Fruit fly (Drosophila melanogaster) whole organism, embryonic: ENCODE measurements around the gene CG14111.

ENCODE experiments used
- ATbp ChIP-seq: fragments of 200-800 bp; sonication (Bioruptor generic); optimal IDR thresholded peaks from 2 replicates; lab custom pipeline; 2017; ENCODE audit warnings: missing biosample characterization, mild to moderate bottlenecking, missing genetic modification characterization, missing genetic modification reagents
- Adf1 ChIP-seq: fragments of 200-800 bp; sonication (Bioruptor generic); IDR thresholded peaks from 2 replicates; pipeline ENCODE4 v1.3.6; 2022; ENCODE audit warnings: missing biosample characterization, missing genetic modification characterization
- CG10274 ChIP-seq: fragments of 200-800 bp; sonication (Bioruptor generic); optimal IDR thresholded peaks from 3 replicates; lab custom pipeline; 2017; ENCODE audit warnings: missing biosample characterization, mild to moderate bottlenecking, missing genetic modification characterization
- CG10462 ChIP-seq: fragments of 200-800 bp; sonication (Bioruptor generic); optimal IDR thresholded peaks from 2 replicates; lab custom pipeline; 2016; ENCODE audit warnings: missing biosample characterization, missing genetic modification characterization
- CG10979 ChIP-seq: fragments of 200-800 bp; sonication (Bioruptor generic); optimal IDR thresholded peaks from 2 replicates; lab custom pipeline; 2018; ENCODE audit warnings: missing biosample characterization, mild to moderate bottlenecking, missing genetic modification characterization, moderate library complexity
- CG11247 ChIP-seq: fragments of 200-800 bp; sonication (Bioruptor generic); IDR thresholded peaks from 2 replicates; pipeline ENCODE4 v1.3.6; 2022; ENCODE audit warnings: missing biosample characterization, missing genetic modification characterization
- CG14710 ChIP-seq: fragments of 200-800 bp; sonication (Bioruptor generic); optimal IDR thresholded peaks from 3 replicates; lab custom pipeline; 2019; ENCODE audit warnings: missing biosample characterization, mild to moderate bottlenecking, missing genetic modification characterization, moderate library complexity
- CG1529 ChIP-seq: fragments of 200-800 bp; sonication (Bioruptor generic); optimal IDR thresholded peaks from 3 replicates; lab custom pipeline; 2018; ENCODE audit warnings: missing biosample characterization, missing genetic modification characterization
- CG1603 ChIP-seq: fragments of 200-800 bp; sonication (Bioruptor generic); optimal IDR thresholded peaks from 2 replicates; lab custom pipeline; 2019; ENCODE audit warnings: missing biosample characterization, mild to moderate bottlenecking, missing genetic modification characterization, moderate library complexity
- CG17186 ChIP-seq: fragments of 200-800 bp; sonication (Bioruptor generic); optimal IDR thresholded peaks from 3 replicates; lab custom pipeline; 2017; ENCODE audit warnings: missing biosample characterization, missing genetic modification reagents, missing genetic modification characterization
- CG18599 ChIP-seq: fragments of 200-800 bp; sonication (Bioruptor generic); optimal IDR thresholded peaks from 3 replicates; lab custom pipeline; 2017; ENCODE audit warnings: missing biosample characterization, missing genetic modification characterization, mild to moderate bottlenecking, moderate library complexity, missing genetic modification reagents
- CG2120 ChIP-seq: fragments of 200-800 bp; sonication (Bioruptor generic); optimal IDR thresholded peaks from 3 replicates; lab custom pipeline; 2016; ENCODE audit warnings: missing biosample characterization, missing genetic modification characterization
- CG30431 ChIP-seq: fragments of 200-800 bp; sonication (Bioruptor generic); optimal IDR thresholded peaks from 2 replicates; lab custom pipeline; 2017; ENCODE audit warnings: missing biosample characterization, missing genetic modification characterization
- CG3726 ChIP-seq: fragments of 200-800 bp; sonication (Bioruptor generic); IDR thresholded peaks from 3 replicates; pipeline ENCODE4, ENCODE4 v1.3.6; 2022; ENCODE audit warnings: missing biosample characterization, missing genetic modification characterization
- CG8388 ChIP-seq: fragments of 200-800 bp; sonication (Bioruptor generic); optimal IDR thresholded peaks from 2 replicates; lab custom pipeline; 2019; ENCODE audit warnings: missing biosample characterization, mild to moderate bottlenecking, missing genetic modification characterization, moderate library complexity
- CG9727 ChIP-seq: fragments of 200-800 bp; sonication (Bioruptor generic); optimal IDR thresholded peaks from 3 replicates; lab custom pipeline; 2017; ENCODE audit warnings: missing biosample characterization, mild to moderate bottlenecking, missing genetic modification characterization
- CrebB ChIP-seq: fragments of 200-800 bp; sonication (Bioruptor generic); optimal IDR thresholded peaks from 3 replicates; lab custom pipeline; 2018; ENCODE audit warnings: missing biosample characterization, mild to moderate bottlenecking, missing genetic modification characterization
- D19B ChIP-seq: fragments of 200-800 bp; sonication (Bioruptor generic); optimal IDR thresholded peaks from 2 replicates; lab custom pipeline; 2017; ENCODE audit warnings: missing biosample characterization, mild to moderate bottlenecking, missing genetic modification characterization
- Deaf1 ChIP-seq: fragments of 200-800 bp; optimal IDR thresholded peaks from 3 replicates; lab custom pipeline; 2019; ENCODE audit warnings: missing biosample characterization, mild to moderate bottlenecking, missing genetic modification characterization, moderate library complexity
- Ets65A ChIP-seq: fragments of 200-800 bp; sonication (Bioruptor generic); peaks from one replicate; lab custom pipeline; 2016; ENCODE audit warnings: missing biosample characterization, missing genetic modification characterization
- Fer3 ChIP-seq: fragments of 200-800 bp; sonication (Bioruptor generic); optimal IDR thresholded peaks from 2 replicates; lab custom pipeline; 2018; ENCODE audit warnings: missing biosample characterization, mild to moderate bottlenecking, missing genetic modification characterization, moderate library complexity
- Lim3 ChIP-seq: fragments of 200-800 bp; sonication (Bioruptor generic); IDR thresholded peaks from 2 replicates; pipeline ENCODE4 v1.3.6; 2022; ENCODE audit warnings: missing biosample characterization, missing genetic modification characterization
- Mad ChIP-seq: fragments of 200-800 bp; sonication (Bioruptor generic); optimal IDR thresholded peaks from 2 replicates; lab custom pipeline; 2016; ENCODE audit warnings: missing biosample characterization, missing genetic modification characterization
- Med ChIP-seq: fragments of 200-800 bp; sonication (Bioruptor generic); peaks from one replicate; lab custom pipeline; 2016; ENCODE audit warnings: missing biosample characterization, missing genetic modification characterization, mild to moderate bottlenecking, inconsistent platforms, moderate library complexity
- Meics ChIP-seq: fragments of 200-800 bp; sonication (Bioruptor generic); optimal IDR thresholded peaks from 2 replicates; lab custom pipeline; 2017; ENCODE audit warnings: missing biosample characterization, mild to moderate bottlenecking, missing genetic modification characterization
- NfI ChIP-seq: fragments of 200-800 bp; sonication (Bioruptor generic); optimal IDR thresholded peaks from 3 replicates; lab custom pipeline; 2018; ENCODE audit warnings: missing biosample characterization, mild to moderate bottlenecking, missing genetic modification characterization, moderate library complexity
- Opbp ChIP-seq: fragments of 200-800 bp; sonication (Bioruptor generic); IDR thresholded peaks from 3 replicates; pipeline ENCODE4 v1.3.6; 2022; ENCODE audit warnings: missing biosample characterization, missing genetic modification characterization; ENCODE audit not compliant: partially characterized antibody
- Trl ChIP-seq, 3 experiments: fragments of >200 bp in 2 of 3; fragments of 200-800 bp in 1 of 3; sonication (Bioruptor generic) in 1 of 3; optimal IDR thresholded peaks; 2 replicates in 1 of 3; 3 replicates in 2 of 3; lab custom pipeline; 2016 to 2017; ENCODE audit warnings: missing biosample characterization in 1 of 3, missing genetic modification characterization in 1 of 3
- bbx ChIP-seq: fragments of 200-800 bp; sonication (Bioruptor generic); IDR thresholded peaks from 2 replicates; pipeline ENCODE4 v1.3.6; 2022; ENCODE audit warnings: missing biosample characterization, missing genetic modification characterization; ENCODE audit not compliant: partially characterized antibody
- br ChIP-seq: fragments of >200 bp; optimal IDR thresholded peaks from 2 replicates; lab custom pipeline; 2017
- chm ChIP-seq: fragments of 200-800 bp; sonication (Bioruptor generic); IDR thresholded peaks from 2 replicates; pipeline ENCODE4 v1.3.6; 2022; ENCODE audit warnings: missing biosample characterization, missing genetic modification characterization
- danr ChIP-seq: fragments of 200-800 bp; sonication (Bioruptor generic); IDR thresholded peaks from 2 replicates; pipeline ENCODE4 v1.3.6; 2022; ENCODE audit warnings: missing biosample characterization, missing genetic modification characterization
- ems ChIP-seq: fragments of 200-800 bp; sonication (Bioruptor generic); optimal IDR thresholded peaks from 3 replicates; lab custom pipeline; 2016; ENCODE audit warnings: missing biosample characterization, missing genetic modification characterization
- eyg ChIP-seq: fragments of 200-800 bp; sonication (Bioruptor generic); optimal IDR thresholded peaks from 3 replicates; lab custom pipeline; 2016; ENCODE audit warnings: missing biosample characterization, missing genetic modification characterization
- fd64A ChIP-seq: fragments of 200-800 bp; sonication (Bioruptor generic); optimal IDR thresholded peaks from 3 replicates; lab custom pipeline; 2018; ENCODE audit warnings: missing biosample characterization, mild to moderate bottlenecking, missing genetic modification characterization
- ham ChIP-seq: fragments of 200-800 bp; sonication (Bioruptor generic); IDR thresholded peaks from 2 replicates; pipeline ENCODE4 v1.3.6; 2022; ENCODE audit warnings: missing biosample characterization, missing genetic modification characterization
- insv ChIP-seq, 2 experiments: fragments of 200-800 bp; sonication (Bioruptor generic); optimal IDR thresholded peaks; 3 replicates each; lab custom pipeline; 2016 to 2018; ENCODE audit warnings: missing biosample characterization in 2 of 2, missing genetic modification characterization in 2 of 2
- inv ChIP-seq: fragments of 200-800 bp; sonication (Bioruptor generic); IDR thresholded peaks from 2 replicates; pipeline ENCODE4 v1.3.6; 2022; ENCODE audit warnings: missing biosample characterization, missing genetic modification characterization; ENCODE audit not compliant: partially characterized antibody
- lbe ChIP-seq: fragments of 200-800 bp; sonication (Bioruptor generic); optimal IDR thresholded peaks from 2 replicates; lab custom pipeline; 2016; ENCODE audit warnings: missing biosample characterization, mild to moderate bottlenecking, missing genetic modification characterization
- mam ChIP-seq: fragments of 200-800 bp; sonication (Bioruptor generic); optimal IDR thresholded peaks from 3 replicates; lab custom pipeline; 2016; ENCODE audit warnings: missing biosample characterization, missing genetic modification characterization
- nmo ChIP-seq: fragments of 200-800 bp; sonication (Bioruptor generic); optimal IDR thresholded peaks from 2 replicates; lab custom pipeline; 2018; ENCODE audit warnings: missing biosample characterization, mild to moderate bottlenecking, missing genetic modification characterization, moderate library complexity
- pb ChIP-seq: fragments of 200-800 bp; sonication (Bioruptor generic); optimal IDR thresholded peaks from 3 replicates; lab custom pipeline; 2016; ENCODE audit warnings: missing biosample characterization, missing genetic modification characterization
- pzg ChIP-seq: fragments of 200-800 bp; sonication (Bioruptor generic); optimal IDR thresholded peaks from 3 replicates; lab custom pipeline; 2018; ENCODE audit warnings: missing biosample characterization, mild to moderate bottlenecking, missing genetic modification characterization, moderate library complexity
- ranshi ChIP-seq: fragments of 200-800 bp; sonication (Bioruptor generic); IDR thresholded peaks from 2 replicates; pipeline ENCODE4 v1.3.6; 2022; ENCODE audit warnings: missing biosample characterization, missing genetic modification characterization
- sens ChIP-seq: fragments of 200-800 bp; sonication (Bioruptor generic); peaks from one replicate; lab custom pipeline; 2016; ENCODE audit warnings: missing biosample characterization, missing genetic modification characterization
- sqz ChIP-seq: fragments of 200-800 bp; sonication (Bioruptor generic); optimal IDR thresholded peaks from 3 replicates; lab custom pipeline; 2018; ENCODE audit warnings: missing biosample characterization, mild to moderate bottlenecking, missing genetic modification characterization

CG14111 gene

DNA sequence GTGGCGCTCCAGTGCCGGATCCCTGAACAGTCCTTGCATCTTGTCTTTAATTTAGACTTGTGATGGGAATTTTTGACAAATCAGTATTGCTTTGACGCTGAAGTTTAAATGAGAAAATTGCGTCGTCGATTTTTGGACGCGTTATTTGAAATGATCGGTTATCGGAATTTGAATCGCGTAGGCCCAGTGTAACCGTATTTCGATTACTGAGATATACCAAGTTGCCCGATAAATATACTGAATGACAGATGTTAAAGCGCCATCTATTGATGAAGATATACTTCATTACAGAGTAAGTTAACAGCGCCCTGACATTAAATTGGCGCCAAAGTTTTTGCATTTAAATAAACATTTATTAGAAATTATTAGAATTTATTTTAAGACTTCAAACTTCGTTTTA, 12.1 kb downstream of the CG14111 start, which contains the start of gene Poc1 (continued):
- 0 out of 2 replicates have a peak, but pooled peaks have one; percentile 3 for TF ChIP-seq inv
- no peak for TF ChIP-seq lbe (GFP tag; lab: Kevin White, UChicago)
- no peak for TF ChIP-seq CG10462 (GFP tag; lab: Kevin White, UChicago)
- peak; percentile 44; the same call in 1 of the 2 replicates for TF ChIP-seq bbx (GFP tag; lab: Robert Waterston, UW)
- TF ChIP-seq insv (GFP tag; optimal IDR thresholded peaks at IDR 0.05; lab: Kevin White, UChicago), result peak in 1 of 2 experiments; percentile 41
- no peak for TF ChIP-seq CG2120 (GFP tag; lab: Kevin White, UChicago)
- peak; percentile 68 for TF ChIP-seq CG14710 (tag; lab: Kevin White, UChicago)
- TF ChIP-seq Opbp, result peak; percentile 44; the same call in 1 of the 3 replicates
- TF ChIP-seq mam (GFP tag; lab: Kevin White, UChicago), result no peak
- no peak for TF ChIP-seq CG10274 (GFP tag; lab: Kevin White, UChicago)
- peak; percentile 41 for TF ChIP-seq nmo (GFP tag; lab: Kevin White, UChicago)
- TF ChIP-seq, all 482 proteins: peak for 50

DNA sequence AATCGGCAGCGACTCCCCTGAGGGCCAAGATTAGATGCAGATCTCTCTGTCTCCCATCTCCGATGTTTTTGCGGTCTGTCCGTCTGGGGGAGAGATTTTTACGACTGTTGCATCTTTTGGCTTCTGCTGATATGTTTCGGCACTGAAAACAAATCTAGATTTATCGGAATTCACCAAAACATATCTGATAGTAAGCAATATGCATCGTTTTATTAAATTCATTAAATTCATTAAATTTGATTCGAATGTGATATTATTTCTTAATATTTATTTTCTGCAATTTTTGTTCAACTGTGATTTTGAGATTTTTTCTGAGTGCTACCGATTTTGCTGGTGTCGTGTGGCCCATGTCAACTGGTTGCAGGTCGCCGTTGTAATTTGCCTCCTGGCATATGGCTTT, 15.8 kb downstream of the CG14111 start:
- TF ChIP-seq CG9727 (GFP tag; lab: Kevin White, UChicago) (peak; percentile 15), ranshi (no peak), br (no peak), CG3726 (GFP tag; lab: Robert Waterston, UW) (no peak), sens (GFP tag; lab: Kevin White, UChicago) (peak; percentile 87), CG10979 (tag; lab: Kevin White, UChicago) (peak; percentile 12)

DNA sequence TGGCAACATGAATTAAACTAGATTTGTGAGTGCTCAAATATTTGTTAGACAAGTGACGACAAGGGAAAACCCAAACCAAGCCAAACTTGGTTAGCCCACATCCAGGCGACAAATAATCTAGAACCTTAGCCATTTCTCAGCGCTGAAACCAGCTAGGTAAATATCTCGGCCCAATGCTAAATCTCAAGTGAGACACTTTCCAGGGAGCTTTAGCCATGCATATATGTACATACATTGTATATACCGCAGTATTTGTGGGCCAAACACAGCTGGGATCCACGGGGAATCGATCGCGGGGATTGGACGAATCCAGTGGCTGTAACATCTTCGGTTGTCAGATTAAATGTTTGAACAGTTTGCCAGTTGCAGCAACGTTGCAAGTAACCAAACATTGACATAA, 19.9 kb downstream of the CG14111 start:
- TF ChIP-seq pb (GFP tag; lab: Kevin White, UChicago) (no peak), sens (GFP tag; lab: Kevin White, UChicago) (peak; percentile 91), D19B (GFP tag; lab: Kevin White, UChicago) (no peak), ATbp (GFP tag; lab: Kevin White, UChicago) (peak; percentile 26), fd64A (peak; percentile 13), CG18599 (GFP tag; lab: Kevin White, UChicago) (no peak), Meics (GFP tag; lab: Kevin White, UChicago) (peak; percentile 19), Ets65A (peak; percentile 35), Med (GFP tag; lab: Kevin White, UChicago) (peak; percentile 31), CG1603 (tag; lab: Kevin White, UChicago) (peak; percentile 25), NfI (GFP tag; lab: Kevin White, UChicago) (no peak)

DNA sequence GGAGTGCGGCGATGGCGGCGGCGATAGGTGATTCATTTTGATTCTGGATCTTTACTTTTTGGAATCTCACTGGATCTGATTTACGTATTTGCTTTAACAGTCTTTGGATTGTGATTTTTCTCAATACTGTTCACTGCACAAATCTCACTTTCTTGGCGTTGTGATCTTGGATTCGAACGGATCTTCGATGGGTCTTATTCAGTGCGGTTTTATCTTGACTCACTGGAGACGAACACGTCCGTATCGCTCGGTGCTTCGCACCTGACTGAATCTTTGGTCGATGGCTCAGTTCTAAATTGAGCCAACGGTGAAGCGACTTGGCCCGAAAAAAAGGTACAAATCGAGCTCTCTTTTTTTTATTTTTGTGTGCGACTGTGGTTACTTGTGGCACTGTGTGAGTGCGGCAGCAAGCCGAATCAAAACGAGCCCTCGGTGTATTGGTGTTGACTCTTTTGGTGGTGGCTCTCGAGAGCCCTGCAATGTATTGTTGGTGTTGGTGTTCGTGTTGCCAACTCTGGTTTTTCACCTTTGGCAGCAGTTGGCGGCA, 23.2 kb downstream of the CG14111 start, which contains the start of gene sens:
sens (minus strand) TSS at position 254 of the 547 bp plus-strand sequence.
- peak in 1 of 2 experiments; percentile 11 for TF ChIP-seq Trl (optimal IDR thresholded peaks at IDR 0.05; lab: Kevin White, UChicago)
- TF ChIP-seq Trl (GFP tag; optimal IDR thresholded peaks at IDR 0.05; lab: Kevin White, UChicago), result no peak
- TF ChIP-seq chm, result no peak
- no peak for TF ChIP-seq Fer3 (tag; lab: Kevin White, UChicago)
- no peak for TF ChIP-seq CG11247 (GFP tag; lab: Robert Waterston, UW)
- TF ChIP-seq CG17186 (GFP tag; lab: Kevin White, UChicago), result no peak
- no peak for TF ChIP-seq mam (GFP tag; lab: Kevin White, UChicago)
- TF ChIP-seq pzg, result no peak
- no peak for TF ChIP-seq CG1529 (GFP tag; lab: Kevin White, UChicago)
- TF ChIP-seq CG30431 (GFP tag; lab: Kevin White, UChicago), result no peak
- TF ChIP-seq CG3726 (GFP tag; lab: Robert Waterston, UW), result no peak
- peak; percentile 49 for TF ChIP-seq CG8388 (GFP tag; lab: Kevin White, UChicago)
- peak; percentile 59 for TF ChIP-seq Deaf1 (tag; lab: Kevin White, UChicago)
- peak; percentile 65 for TF ChIP-seq sqz (GFP tag; lab: Kevin White, UChicago)
- no peak for TF ChIP-seq CrebB (tag; lab: Kevin White, UChicago)
- TF ChIP-seq eyg, result no peak
- no peak for TF ChIP-seq danr (GFP tag; lab: Robert Waterston, UW)
- no peak for TF ChIP-seq ems (GFP tag; lab: Kevin White, UChicago)
- TF ChIP-seq Lim3, result no peak
- no peak for TF ChIP-seq ham
- TF ChIP-seq Mad, result no peak
- no peak for TF ChIP-seq Adf1
